Worm (Caenorhabditis elegans) whole organism, young adult: ENCODE results near the gene F53A9.9.

Experiments
- B0019.2 ChIP-seq: fragments of 200-800 bp; sonication (Bioruptor generic); conservative IDR thresholded peaks from 2 replicates; pipeline ENCODE4 v1.3.6; 2022; ENCODE audit warnings: missing genetic modification reagents, missing genetic modification characterization, missing compliant biosample characterization
- B0035.1 ChIP-seq: sonication (generic microtip); optimal IDR thresholded peaks from 2 replicates; lab custom pipeline; 2016; ENCODE audit warnings: missing genetic modification characterization, mild to moderate bottlenecking, missing compliant biosample characterization, missing genotype, missing genetic modification reagents
- B0261.1 ChIP-seq: sonication (generic microtip); optimal IDR thresholded peaks from 2 replicates; lab custom pipeline; 2016; ENCODE audit warnings: mild to moderate bottlenecking, missing genetic modification characterization, moderate library complexity, missing compliant biosample characterization
- F10E7.11 ChIP-seq: sonication (generic microtip); optimal IDR thresholded peaks from 2 replicates; lab custom pipeline; 2017; ENCODE audit warnings: mild to moderate bottlenecking, missing genetic modification characterization, moderate library complexity, missing compliant biosample characterization
- F49E8.2 ChIP-seq: sonication (generic microtip); optimal IDR thresholded peaks from 3 replicates; lab custom pipeline; 2017; ENCODE audit warnings: missing genetic modification characterization, mild to moderate bottlenecking, missing compliant biosample characterization, antibody characterized with exemption, moderate library complexity; ENCODE audit not compliant: insufficient read depth
- F52B5.7 ChIP-seq: sonication (generic microtip); optimal IDR thresholded peaks from 2 replicates; lab custom pipeline; 2016; ENCODE audit warnings: mild to moderate bottlenecking, missing genetic modification characterization, missing compliant biosample characterization
- F57A8.1 ChIP-seq: fragments of 200-800 bp; sonication (Bioruptor generic); optimal IDR thresholded peaks from 2 replicates; lab custom pipeline; 2018; ENCODE audit warnings: mild to moderate bottlenecking, missing genetic modification characterization, moderate library complexity, missing compliant biosample characterization
- K11D2.4 ChIP-seq: fragments of 200-800 bp; sonication (Bioruptor generic); IDR thresholded peaks from 2 replicates; pipeline ENCODE4 v1.3.6; 2022; ENCODE audit warnings: missing genetic modification reagents, missing genetic modification characterization, missing compliant biosample characterization
- Y56A3A.18 ChIP-seq: fragments of 200-800 bp; sonication (Bioruptor generic); IDR thresholded peaks from 2 replicates; pipeline ENCODE4 v1.3.6; 2022; ENCODE audit warnings: missing genetic modification reagents, missing genetic modification characterization, missing compliant biosample characterization
- Y79H2A.3 ChIP-seq: fragments of 200-800 bp; sonication (Bioruptor generic); conservative IDR thresholded peaks from 2 replicates; pipeline ENCODE4 v1.3.6; 2022; ENCODE audit warnings: missing genetic modification reagents, missing genetic modification characterization, missing compliant biosample characterization
- aptf-2 ChIP-seq: fragments of 200-800 bp; sonication (Bioruptor generic); conservative IDR thresholded peaks from 2 replicates; pipeline ENCODE4 v1.3.6; 2022; ENCODE audit warnings: missing genetic modification reagents, missing genetic modification characterization, missing compliant biosample characterization
- athp-1 ChIP-seq: sonication (generic microtip); optimal IDR thresholded peaks from 2 replicates; lab custom pipeline; 2017; ENCODE audit warnings: mild to moderate bottlenecking, missing genetic modification characterization, missing compliant biosample characterization
- cebp-1 ChIP-seq, 2 experiments: fragments of 200-800 bp in 1 of 2; sonication (Bioruptor generic) in 1 of 2; sonication (generic microtip) in 1 of 2; IDR thresholded peaks in 1 of 2; optimal IDR thresholded peaks in 1 of 2; 2 replicates each; pipeline versions ENCODE4 v1.3.6 to Lab custom; 2017 to 2022; ENCODE audit warnings: missing compliant biosample characterization in 2 of 2, missing genetic modification characterization in 2 of 2, mild to moderate bottlenecking in 1 of 2, missing genetic modification reagents in 1 of 2, moderate library complexity in 1 of 2
- cebp-2 ChIP-seq: fragments of 200-800 bp; sonication (Bioruptor generic); IDR thresholded peaks from 2 replicates; pipeline ENCODE4 v1.3.6; 2022; ENCODE audit warnings: missing genetic modification characterization, missing compliant biosample characterization
- chd-7 ChIP-seq: sonication (generic microtip); optimal IDR thresholded peaks from 2 replicates; lab custom pipeline; 2016; ENCODE audit warnings: mild to moderate bottlenecking, missing genetic modification characterization, moderate library complexity, missing compliant biosample characterization
- dox-1 ChIP-seq: fragments of 200-800 bp; sonication (Bioruptor generic); IDR thresholded peaks from 2 replicates; pipeline ENCODE4 v1.3.6; 2022; ENCODE audit warnings: missing genetic modification reagents, missing genetic modification characterization, missing compliant biosample characterization
- egl-18 ChIP-seq: fragments of 200-800 bp; sonication (Bioruptor generic); IDR thresholded peaks from 2 replicates; pipeline ENCODE4 v1.3.6; 2022; ENCODE audit warnings: missing genetic modification reagents, missing genetic modification characterization, missing compliant biosample characterization
- egl-44 ChIP-seq: fragments of 200-800 bp; sonication (Bioruptor generic); IDR thresholded peaks from 2 replicates; pipeline ENCODE4 v1.3.6; 2022; ENCODE audit warnings: missing genetic modification reagents, missing genetic modification characterization, missing compliant biosample characterization
- egrh-3 ChIP-seq: fragments of 200-800 bp; sonication (Bioruptor generic); IDR thresholded peaks from 2 replicates; pipeline ENCODE4 v1.3.6; 2022; ENCODE audit warnings: missing genetic modification reagents, missing genetic modification characterization, missing compliant biosample characterization
- lag-1 ChIP-seq: fragments of 200-800 bp; sonication (Bioruptor generic); IDR thresholded peaks from 2 replicates; pipeline ENCODE4 v1.3.6; 2022; ENCODE audit warnings: missing genetic modification reagents, missing genetic modification characterization, missing compliant biosample characterization
- let-526 ChIP-seq: fragments of 200-800 bp; sonication (Bioruptor generic); IDR thresholded peaks from 2 replicates; pipeline ENCODE4 v1.3.6; 2022; ENCODE audit warnings: missing genetic modification reagents, missing genetic modification characterization, missing compliant biosample characterization
- lin-40 ChIP-seq: sonication (generic microtip); optimal IDR thresholded peaks from 2 replicates; lab custom pipeline; 2016; ENCODE audit warnings: missing genetic modification characterization, mild to moderate bottlenecking, missing compliant biosample characterization, missing genotype, missing genetic modification reagents
- lin-54 ChIP-seq: fragments of 200-800 bp; sonication (Bioruptor generic); optimal IDR thresholded peaks from 2 replicates; lab custom pipeline; 2018; ENCODE audit warnings: mild to moderate bottlenecking, missing genetic modification characterization, missing compliant biosample characterization
- lir-1 ChIP-seq: fragments of 200-800 bp; sonication (Bioruptor generic); conservative IDR thresholded peaks from 2 replicates; pipeline ENCODE4 v1.3.6; 2022; ENCODE audit warnings: missing genetic modification reagents, missing genetic modification characterization, missing compliant biosample characterization
- madf-10 ChIP-seq: sonication (generic microtip); optimal IDR thresholded peaks from 2 replicates; lab custom pipeline; 2016; ENCODE audit warnings: mild to moderate bottlenecking, missing genetic modification characterization, missing compliant biosample characterization
- madf-3 ChIP-seq: fragments of 200-800 bp; sonication (Bioruptor generic); IDR thresholded peaks from 2 replicates; pipeline ENCODE4 v1.3.6; 2022; ENCODE audit warnings: missing genetic modification reagents, missing genetic modification characterization, missing compliant biosample characterization
- mxl-1 ChIP-seq: sonication (generic microtip); optimal IDR thresholded peaks from 2 replicates; lab custom pipeline; 2016; ENCODE audit warnings: missing genetic modification characterization, missing compliant biosample characterization
- nfya-1 ChIP-seq: sonication (generic microtip); optimal IDR thresholded peaks from 2 replicates; lab custom pipeline; 2017; ENCODE audit warnings: antibody characterized with exemption, missing compliant biosample characterization, missing genetic modification characterization, borderline replicate concordance; ENCODE audit not compliant: insufficient read depth
- nhr-120 ChIP-seq: fragments of 200-800 bp; sonication (Bioruptor generic); IDR thresholded peaks from 2 replicates; pipeline ENCODE4 v1.3.6; 2022; ENCODE audit warnings: missing genetic modification characterization, missing compliant biosample characterization
- nhr-80 ChIP-seq: sonication (generic microtip); optimal IDR thresholded peaks from 2 replicates; lab custom pipeline; 2016; ENCODE audit warnings: missing genetic modification characterization, missing compliant biosample characterization
- rcor-1 ChIP-seq: fragments of 200-800 bp; sonication (Bioruptor generic); IDR thresholded peaks from 2 replicates; pipeline ENCODE4 v1.3.6; 2022; ENCODE audit warnings: missing genetic modification reagents, missing genetic modification characterization, missing compliant biosample characterization
- tbx-9 ChIP-seq: sonication (generic microtip); optimal IDR thresholded peaks from 2 replicates; lab custom pipeline; 2016; ENCODE audit warnings: borderline replicate concordance, missing genetic modification characterization, inconsistent platforms, missing compliant biosample characterization
- unc-62 ChIP-seq: fragments of 150-350 bp; optimal IDR thresholded peaks from 2 replicates; lab custom pipeline; 2014; ENCODE audit warnings: missing biosample characterization, missing genetic modification reagents, missing genetic modification characterization
- xnd-1 ChIP-seq: sonication (generic microtip); optimal IDR thresholded peaks from 2 replicates; lab custom pipeline; 2016; ENCODE audit warnings: missing genotype, missing genetic modification reagents, missing genetic modification characterization, missing compliant biosample characterization
- ztf-22 ChIP-seq: fragments of 200-800 bp; sonication (Bioruptor generic); optimal IDR thresholded peaks from 2 replicates; lab custom pipeline; 2018; ENCODE audit warnings: mild to moderate bottlenecking, missing genetic modification characterization, moderate library complexity, missing compliant biosample characterization

F53A9.9 gene

DNA sequence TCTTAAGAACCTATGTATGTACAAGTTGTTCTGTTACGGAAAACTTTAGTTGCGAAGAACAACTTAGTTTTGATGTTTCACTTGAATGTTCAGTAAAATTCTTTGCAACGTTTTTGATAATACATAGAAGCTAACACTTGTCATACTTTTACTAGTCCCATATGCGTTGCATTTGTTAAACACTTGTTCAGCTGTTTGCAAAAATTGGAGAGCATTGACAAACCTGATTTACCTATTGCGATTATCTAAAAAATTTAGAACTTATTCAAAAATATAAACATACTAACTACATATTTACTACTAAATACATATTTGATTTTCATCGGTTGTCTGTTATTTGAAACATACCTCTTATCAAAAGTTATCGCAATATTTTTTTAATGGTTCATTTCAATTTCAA, 2.4 kb downstream of the F53A9.9 start:
- TF ChIP-seq B0035.1 (tag; lab: Kevin White, UChicago) (no peak), Y56A3A.18 (GFP tag; lab: Robert Waterston, UW) (0 out of 2 replicates have a peak, but pooled peaks have one; percentile 33), let-526 (GFP tag; lab: Robert Waterston, UW) (0 out of 2 replicates have a peak, but pooled peaks have one; percentile 63), F49E8.2 (no peak), Y79H2A.3 (GFP tag; lab: Robert Waterston, UW) (0 out of 2 replicates have a peak, but pooled peaks have one; percentile 30), cebp-1 (GFP tag; IDR thresholded peaks at IDR 0.05; lab: Robert Waterston, UW) (no peak), cebp-1 (tag; optimal IDR thresholded peaks at IDR 0.05; lab: Kevin White, UChicago) (peak; percentile 7), ztf-22 (GFP tag; lab: Kevin White, UChicago) (no peak), madf-10 (tag; lab: Kevin White, UChicago) (no peak)
- TF ChIP-seq, all 124 proteins: peak for 4

DNA sequence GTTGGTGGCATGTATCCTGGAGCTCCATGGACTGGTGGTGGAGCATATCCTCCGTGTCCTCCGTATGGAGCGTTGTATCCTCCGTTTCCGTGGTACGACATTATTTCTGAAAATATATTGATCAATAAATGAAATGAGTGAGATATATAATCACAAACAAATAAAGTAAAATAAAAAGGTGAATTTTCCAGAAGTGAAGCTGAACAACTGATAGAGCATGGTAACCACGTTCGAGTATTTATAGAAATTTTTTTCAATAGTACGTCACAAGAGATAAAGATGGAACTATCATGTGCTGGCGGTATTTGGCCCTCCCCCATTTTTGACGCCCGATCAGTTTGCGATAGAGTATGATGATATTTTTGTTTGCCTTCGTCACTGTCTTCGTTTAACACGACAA, 3.7 kb downstream of the F53A9.9 start, which contains the start of gene F53A9.7:
Gene F53A9.7 (minus strand): TSS at position 101 of the 400 bp plus-strand sequence.
- TF ChIP-seq egrh-3 (no peak), B0261.1 (tag; lab: Kevin White, UChicago) (no peak), dox-1 (GFP tag; lab: Robert Waterston, UW) (no peak), lir-1 (GFP tag; lab: Robert Waterston, UW) (no peak), tbx-9 (tag; lab: Kevin White, UChicago) (no peak), cebp-2 (GFP tag; lab: Robert Waterston, UW) (no peak), athp-1 (tag; lab: Kevin White, UChicago) (no peak), K11D2.4 (no peak), aptf-2 (GFP tag; lab: Robert Waterston, UW) (no peak), lag-1 (GFP tag; lab: Robert Waterston, UW) (no peak), F10E7.11 (no peak), egl-18 (GFP tag; lab: Robert Waterston, UW) (no peak), F52B5.7 (no peak), lin-40 (no peak), xnd-1 (tag; lab: Kevin White, UChicago) (no peak), B0019.2 (GFP tag; lab: Robert Waterston, UW) (no peak), mxl-1 (tag; lab: Kevin White, UChicago) (no peak)

DNA sequence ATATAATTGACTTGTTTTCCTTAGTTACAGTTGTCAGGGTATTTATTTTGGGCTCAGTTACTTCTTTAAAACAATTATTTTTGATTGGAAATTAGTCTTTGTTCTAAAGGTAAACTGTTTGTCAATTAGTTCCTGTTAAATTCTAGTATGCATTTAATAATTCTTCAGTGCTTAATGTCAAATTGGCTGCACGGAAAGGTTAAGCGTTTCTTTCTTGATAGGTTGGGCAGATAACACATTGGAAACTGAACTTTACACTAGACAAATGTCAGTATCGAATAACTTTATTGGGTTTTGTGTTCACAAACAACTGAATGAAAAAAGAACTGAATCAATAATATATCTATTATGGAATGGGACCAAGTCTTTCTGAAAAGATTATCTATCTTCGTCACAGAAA, 5.7 kb downstream of the F53A9.9 start:
- TF ChIP-seq nhr-120 (GFP tag; lab: Robert Waterston, UW) (no peak), nhr-80 (peak; percentile 5)

- TF ChIP-seq F49E8.2 (no peak), nhr-80 (peak; percentile 4), chd-7 (tag; lab: Kevin White, UChicago) (no peak), nhr-120 (GFP tag; lab: Robert Waterston, UW) (no peak)
Observed at ce11 chrX:8713754-8714295, 6.7 kb downstream of the F53A9.9 start, which contains the start of gene F53A9.6. F53A9.6 (minus strand) TSS chrX:8713804.

- TF ChIP-seq egl-44 (GFP tag; lab: Robert Waterston, UW): no peak
- no peak for TF ChIP-seq F52B5.7
- no peak for TF ChIP-seq let-526 (GFP tag; lab: Robert Waterston, UW)
- TF ChIP-seq lin-54 (GFP tag; lab: Kevin White, UChicago): no peak
- no peak for TF ChIP-seq lir-1 (GFP tag; lab: Robert Waterston, UW)
- no peak for TF ChIP-seq madf-3 (GFP tag; lab: Robert Waterston, UW)
- TF ChIP-seq dox-1 (GFP tag; lab: Robert Waterston, UW): no peak
- peak; percentile 11 for TF ChIP-seq unc-62 (GFP tag; lab: Kevin White, UChicago)
- TF ChIP-seq nhr-80: peak; percentile 72
- TF ChIP-seq F57A8.1 (GFP tag; lab: Kevin White, UChicago): no peak
- no peak for TF ChIP-seq Y56A3A.18 (GFP tag; lab: Robert Waterston, UW)
- no peak for TF ChIP-seq rcor-1 (GFP tag; lab: Robert Waterston, UW)
- no peak for TF ChIP-seq cebp-1 (GFP tag; IDR thresholded peaks at IDR 0.05; lab: Robert Waterston, UW)
- TF ChIP-seq cebp-1 (tag; optimal IDR thresholded peaks at IDR 0.05; lab: Kevin White, UChicago): peak; percentile 25
- TF ChIP-seq nfya-1: no peak
Observed at ce11 chrX:8712662-8713061, 7.9 kb downstream of the F53A9.9 start.
